Worm (Caenorhabditis elegans) whole organism, young adult: ENCODE results near the gene mesp-1.

ENCODE experiments used
- B0336.3 ChIP-seq: fragments of 200-800 bp; sonication (Bioruptor generic); IDR thresholded peaks from 2 replicates; pipeline ENCODE4 v1.3.6; 2022; ENCODE audit warnings: missing genetic modification characterization, missing compliant biosample characterization
- C17E4.6 ChIP-seq: fragments of 200-800 bp; sonication (Bioruptor generic); IDR thresholded peaks from 2 replicates; pipeline ENCODE4 v1.3.6; 2022; ENCODE audit warnings: missing genetic modification reagents, missing genetic modification characterization, missing compliant biosample characterization
- F33H1.4 ChIP-seq: fragments of 200-800 bp; sonication (Bioruptor generic); IDR thresholded peaks from 2 replicates; pipeline ENCODE4 v1.3.6; 2022; ENCODE audit warnings: missing genetic modification reagents, missing genetic modification characterization, missing compliant biosample characterization
- F39B2.1 ChIP-seq: fragments of 200-800 bp; sonication (Bioruptor generic); IDR thresholded peaks from 2 replicates; pipeline ENCODE4 v1.3.6; 2022; ENCODE audit warnings: missing genetic modification reagents, missing genetic modification characterization, missing compliant biosample characterization
- F57C9.4 ChIP-seq: sonication (generic microtip); optimal IDR thresholded peaks from 2 replicates; lab custom pipeline; 2017; ENCODE audit warnings: mild to moderate bottlenecking, missing genetic modification characterization, missing compliant biosample characterization
- Y53F4B.3 ChIP-seq: fragments of 200-800 bp; sonication (Bioruptor generic); IDR thresholded peaks from 2 replicates; pipeline ENCODE4 v1.3.6; 2022; ENCODE audit warnings: missing genetic modification reagents, missing genetic modification characterization, missing compliant biosample characterization
- Y67H2A.10 ChIP-seq: fragments of 200-800 bp; sonication (Bioruptor generic); conservative IDR thresholded peaks from 2 replicates; pipeline ENCODE4 v1.3.6; 2022; ENCODE audit warnings: missing genetic modification reagents, missing genetic modification characterization, missing compliant biosample characterization
- Y95B8A.8 ChIP-seq: fragments of 200-800 bp; sonication (Bioruptor generic); IDR thresholded peaks from 2 replicates; pipeline ENCODE4 v1.3.6; 2022; ENCODE audit warnings: missing genetic modification reagents, missing genetic modification characterization, missing compliant biosample characterization
- ZK185.1 ChIP-seq: sonication (generic microtip); optimal IDR thresholded peaks from 2 replicates; lab custom pipeline; 2016; ENCODE audit warnings: mild to moderate bottlenecking, missing genetic modification characterization, missing compliant biosample characterization; ENCODE audit not compliant: poor library complexity, severe bottlenecking
- ama-1 ChIP-seq, 3 experiments: fragments of 150-350 bp in 1 of 3; sonication (generic microtip) in 2 of 3; optimal IDR thresholded peaks; 2 replicates each; lab custom pipeline; 2014 to 2018; ENCODE audit warnings: missing biosample characterization in 2 of 3, missing genetic modification characterization in 2 of 3, missing genetic modification reagents in 2 of 3
- cebp-1 ChIP-seq, 2 experiments: fragments of 200-800 bp in 1 of 2; sonication (Bioruptor generic) in 1 of 2; sonication (generic microtip) in 1 of 2; IDR thresholded peaks in 1 of 2; optimal IDR thresholded peaks in 1 of 2; 2 replicates each; pipeline versions ENCODE4 v1.3.6 to Lab custom; 2017 to 2022; ENCODE audit warnings: missing compliant biosample characterization in 2 of 2, missing genetic modification characterization in 2 of 2, mild to moderate bottlenecking in 1 of 2, missing genetic modification reagents in 1 of 2, moderate library complexity in 1 of 2
- ceh-100 ChIP-seq: fragments of 200-800 bp; sonication (Bioruptor generic); IDR thresholded peaks from 2 replicates; pipeline ENCODE4 v1.3.6; 2022; ENCODE audit warnings: missing genetic modification reagents, missing genetic modification characterization, missing compliant biosample characterization
- dox-1 ChIP-seq: fragments of 200-800 bp; sonication (Bioruptor generic); IDR thresholded peaks from 2 replicates; pipeline ENCODE4 v1.3.6; 2022; ENCODE audit warnings: missing genetic modification reagents, missing genetic modification characterization, missing compliant biosample characterization
- dpff-1 ChIP-seq: sonication (generic microtip); optimal IDR thresholded peaks from 2 replicates; lab custom pipeline; 2017; ENCODE audit warnings: mild to moderate bottlenecking, missing genetic modification characterization, missing compliant biosample characterization
- egrh-3 ChIP-seq: fragments of 200-800 bp; sonication (Bioruptor generic); IDR thresholded peaks from 2 replicates; pipeline ENCODE4 v1.3.6; 2022; ENCODE audit warnings: missing genetic modification reagents, missing genetic modification characterization, missing compliant biosample characterization
- ekl-4 ChIP-seq: fragments of 200-800 bp; sonication (Bioruptor generic); IDR thresholded peaks from 2 replicates; pipeline ENCODE4 v1.3.6; 2022; ENCODE audit warnings: missing genetic modification reagents, missing genetic modification characterization, missing compliant biosample characterization
- fkh-3 ChIP-seq: sonication (generic microtip); optimal IDR thresholded peaks from 2 replicates; lab custom pipeline; 2016; ENCODE audit warnings: mild to moderate bottlenecking, missing genetic modification characterization, missing compliant biosample characterization
- hlh-12 ChIP-seq: sonication (generic microtip); optimal IDR thresholded peaks from 2 replicates; lab custom pipeline; 2016; ENCODE audit warnings: missing genetic modification characterization, missing compliant biosample characterization
- hmg-1.2 ChIP-seq: fragments of 200-800 bp; sonication (Bioruptor generic); IDR thresholded peaks from 2 replicates; pipeline ENCODE4 v1.3.6; 2022; ENCODE audit warnings: missing genetic modification reagents, missing genetic modification characterization, missing compliant biosample characterization
- hsf-1 ChIP-seq: fragments of 200-800 bp; sonication (Bioruptor generic); IDR thresholded peaks from 2 replicates; pipeline ENCODE4 v1.3.6; 2022; ENCODE audit warnings: missing genetic modification reagents, missing genetic modification characterization, missing compliant biosample characterization
- lin-54 ChIP-seq: fragments of 200-800 bp; sonication (Bioruptor generic); optimal IDR thresholded peaks from 2 replicates; lab custom pipeline; 2018; ENCODE audit warnings: mild to moderate bottlenecking, missing genetic modification characterization, missing compliant biosample characterization
- madf-10 ChIP-seq: sonication (generic microtip); optimal IDR thresholded peaks from 2 replicates; lab custom pipeline; 2016; ENCODE audit warnings: mild to moderate bottlenecking, missing genetic modification characterization, missing compliant biosample characterization
- mcd-1 ChIP-seq: fragments of 200-800 bp; sonication (Bioruptor generic); IDR thresholded peaks from 2 replicates; pipeline ENCODE4 v1.3.6; 2022; ENCODE audit warnings: missing genetic modification reagents, missing genetic modification characterization, missing compliant biosample characterization
- nfya-2 ChIP-seq: fragments of 200-800 bp; sonication (Bioruptor generic); IDR thresholded peaks from 2 replicates; pipeline ENCODE4 v1.3.6; 2022; ENCODE audit warnings: missing genetic modification reagents, missing genetic modification characterization, missing compliant biosample characterization
- nhr-120 ChIP-seq: fragments of 200-800 bp; sonication (Bioruptor generic); IDR thresholded peaks from 2 replicates; pipeline ENCODE4 v1.3.6; 2022; ENCODE audit warnings: missing genetic modification characterization, missing compliant biosample characterization
- nhr-90 ChIP-seq: sonication (generic microtip); optimal IDR thresholded peaks from 2 replicates; lab custom pipeline; 2016; ENCODE audit warnings: missing genotype, mild to moderate bottlenecking, missing genetic modification characterization, missing compliant biosample characterization
- pbrm-1 ChIP-seq: fragments of 200-800 bp; sonication (Bioruptor generic); IDR thresholded peaks from 2 replicates; pipeline ENCODE4 v1.3.6; 2022; ENCODE audit warnings: missing genetic modification reagents, missing genetic modification characterization, missing compliant biosample characterization
- repo-1 ChIP-seq: sonication (generic microtip); optimal IDR thresholded peaks from 2 replicates; lab custom pipeline; 2017; ENCODE audit warnings: mild to moderate bottlenecking, missing genetic modification characterization, missing compliant biosample characterization
- rpc-1 ChIP-seq, 2 experiments: fragments of 150-350 bp in 1 of 2; sonication (generic microtip) in 1 of 2; optimal IDR thresholded peaks; 2 replicates each; lab custom pipeline; 2014 to 2018; ENCODE audit warnings: missing biosample characterization in 1 of 2, missing genetic modification characterization in 1 of 2, missing genetic modification reagents in 1 of 2, missing genotype in 1 of 2
- sea-2 ChIP-seq: fragments of 200-800 bp; sonication (Bioruptor generic); IDR thresholded peaks from 2 replicates; pipeline ENCODE4 v1.3.6; 2022; ENCODE audit warnings: missing genetic modification characterization, missing compliant biosample characterization
- snpc-1.1 ChIP-seq: sonication (generic microtip); optimal IDR thresholded peaks from 2 replicates; lab custom pipeline; 2017; ENCODE audit warnings: missing genetic modification characterization, mild to moderate bottlenecking, missing compliant biosample characterization, antibody characterized with exemption, moderate library complexity, missing genotype, missing genetic modification reagents; ENCODE audit not compliant: insufficient read depth
- snpc-4 ChIP-seq, 5 experiments: fragments of 150-350 bp in 1 of 5; sonication (generic microtip) in 4 of 5; optimal IDR thresholded peaks; 2 replicates each; lab custom pipeline; 2014 to 2018; ENCODE audit warnings: missing genetic modification characterization in 5 of 5, missing biosample characterization in 3 of 5, antibody characterized with exemption in 2 of 5, mild to moderate bottlenecking in 2 of 5, missing compliant biosample characterization in 2 of 5, missing genotype in 2 of 5, moderate library complexity in 2 of 5, missing genetic modification reagents in 1 of 5
- somi-1 ChIP-seq: fragments of 200-800 bp; sonication (Bioruptor generic); optimal IDR thresholded peaks from 2 replicates; lab custom pipeline; 2018; ENCODE audit warnings: mild to moderate bottlenecking, missing genetic modification characterization, missing compliant biosample characterization
- unc-130 ChIP-seq: sonication (generic microtip); optimal IDR thresholded peaks from 2 replicates; lab custom pipeline; 2016; ENCODE audit warnings: missing genetic modification reagents, missing genetic modification characterization, missing compliant biosample characterization
- unc-62 ChIP-seq: fragments of 150-350 bp; optimal IDR thresholded peaks from 2 replicates; lab custom pipeline; 2014; ENCODE audit warnings: missing biosample characterization, missing genetic modification reagents, missing genetic modification characterization
- xnd-1 ChIP-seq: sonication (generic microtip); optimal IDR thresholded peaks from 2 replicates; lab custom pipeline; 2016; ENCODE audit warnings: missing genotype, missing genetic modification reagents, missing genetic modification characterization, missing compliant biosample characterization
- zfh-2 ChIP-seq: fragments of 200-800 bp; sonication (Bioruptor generic); conservative IDR thresholded peaks from 2 replicates; pipeline ENCODE4 v1.3.6; 2022; ENCODE audit warnings: missing genetic modification reagents, missing genetic modification characterization, missing compliant biosample characterization
- ztf-22 ChIP-seq: fragments of 200-800 bp; sonication (Bioruptor generic); optimal IDR thresholded peaks from 2 replicates; lab custom pipeline; 2018; ENCODE audit warnings: mild to moderate bottlenecking, missing genetic modification characterization, moderate library complexity, missing compliant biosample characterization
- ztf-25 ChIP-seq: fragments of 200-800 bp; sonication (Bioruptor generic); IDR thresholded peaks from 2 replicates; pipeline ENCODE4 v1.3.6; 2022; ENCODE audit warnings: missing genetic modification reagents, missing genetic modification characterization, missing compliant biosample characterization
- ztf-26 ChIP-seq: sonication (generic microtip); optimal IDR thresholded peaks from 2 replicates; lab custom pipeline; 2017; ENCODE audit warnings: missing genetic modification characterization, missing compliant biosample characterization

mesp-1 gene

ce11 chrIV:8527598-8528012 lies 28.5 kb downstream of the mesp-1 start (continued):
- no peak for TF ChIP-seq ceh-100 (GFP tag; lab: Robert Waterston, UW)
- TF ChIP-seq nfya-2 (GFP tag; lab: Robert Waterston, UW) = no peak
- TF ChIP-seq ztf-26 (tag; lab: Kevin White, UChicago) = peak; percentile 93
- TF ChIP-seq pbrm-1 (GFP tag; lab: Robert Waterston, UW) = no peak; the same call in 1 of the 2 replicates
- no peak for TF ChIP-seq nhr-120 (GFP tag; lab: Robert Waterston, UW)
- no peak for TF ChIP-seq F39B2.1
- TF ChIP-seq rpc-1 (optimal IDR thresholded peaks at IDR 0.05; lab: Kevin White, UChicago) = no peak
- no peak for TF ChIP-seq rpc-1 (tag; optimal IDR thresholded peaks at IDR 0.05; lab: Kevin White, UChicago)
- TF ChIP-seq Y53F4B.3 (GFP tag; lab: Robert Waterston, UW) = no peak
- no peak for TF ChIP-seq egrh-3 (GFP tag; lab: Robert Waterston, UW)
- peak; percentile 57 for TF ChIP-seq unc-62 (GFP tag; lab: Kevin White, UChicago)
- peak; percentile 70; the same call in 1 of the 2 replicates for TF ChIP-seq hsf-1 (GFP tag; lab: Robert Waterston, UW)
- TF ChIP-seq mcd-1 (GFP tag; lab: Robert Waterston, UW) = peak; percentile 36; the same call in 1 of the 2 replicates
- peak; percentile 99 for TF ChIP-seq ztf-22 (GFP tag; lab: Kevin White, UChicago)
- peak; percentile 43 for TF ChIP-seq repo-1 (tag; lab: Kevin White, UChicago)
- no peak for TF ChIP-seq unc-130 (GFP tag; lab: Kevin White, UChicago)
- TF ChIP-seq B0336.3 (GFP tag; lab: Robert Waterston, UW) = peak; percentile 81
- TF ChIP-seq Y67H2A.10 (GFP tag; lab: Robert Waterston, UW) = no peak
- no peak for TF ChIP-seq C17E4.6 (GFP tag; lab: Robert Waterston, UW)
- TF ChIP-seq xnd-1 (tag; lab: Kevin White, UChicago) = no peak
- no peak for TF ChIP-seq snpc-4 (GFP tag; optimal IDR thresholded peaks at IDR 0.05; lab: Kevin White, UChicago)
- peak in 3 of 4 experiments; percentile 13 to 68 (median 59) for TF ChIP-seq snpc-4 (tag; optimal IDR thresholded peaks at IDR 0.05; lab: Kevin White, UChicago)
- TF ChIP-seq ama-1 (optimal IDR thresholded peaks at IDR 0.05; lab: Kevin White, UChicago) = no peak
- TF ChIP-seq ama-1 (GFP tag; optimal IDR thresholded peaks at IDR 0.05; lab: Kevin White, UChicago) = no peak
- TF ChIP-seq somi-1 (GFP tag; lab: Kevin White, UChicago) = peak; percentile 96
- no peak for TF ChIP-seq sea-2 (GFP tag; lab: Robert Waterston, UW)
- TF ChIP-seq hlh-12 (tag; lab: Kevin White, UChicago) = no peak
- TF ChIP-seq hmg-1.2 (GFP tag; lab: Robert Waterston, UW) = peak; percentile 75
- TF ChIP-seq fkh-3 = no peak
- no peak for TF ChIP-seq F33H1.4 (GFP tag; lab: Robert Waterston, UW)
- TF ChIP-seq madf-10 = peak; percentile 86
- TF ChIP-seq zfh-2 (GFP tag; lab: Robert Waterston, UW) = no peak
- TF ChIP-seq snpc-1.1 (tag; lab: Kevin White, UChicago) = no peak
- TF ChIP-seq F57C9.4 (tag; lab: Kevin White, UChicago) = no peak
- no peak; the same call in 1 of the 2 replicates for TF ChIP-seq dox-1 (GFP tag; lab: Robert Waterston, UW)
- TF ChIP-seq nhr-90 = peak; percentile 88
- no peak for TF ChIP-seq dpff-1 (tag; lab: Kevin White, UChicago)
- TF ChIP-seq lin-54 (GFP tag; lab: Kevin White, UChicago) = peak; percentile 16
- TF ChIP-seq Y95B8A.8 = 0 out of 2 replicates have a peak, but pooled peaks have one; percentile 16
- TF ChIP-seq ekl-4 (GFP tag; lab: Robert Waterston, UW) = no peak
- TF ChIP-seq ZK185.1 (tag; lab: Kevin White, UChicago) = peak; percentile 34
- no peak for TF ChIP-seq ztf-25 (GFP tag; lab: Robert Waterston, UW)
- TF ChIP-seq cebp-1 (GFP tag; IDR thresholded peaks at IDR 0.05; lab: Robert Waterston, UW) = no peak
- TF ChIP-seq cebp-1 (tag; optimal IDR thresholded peaks at IDR 0.05; lab: Kevin White, UChicago) = peak; percentile 84
